Worm (Caenorhabditis elegans) whole organism, dauer: ENCODE measurements around the gene gmeb-2.

Experiments used
- unc-62 ChIP-seq: sonication (generic microtip); optimal IDR thresholded peaks from 2 replicates; lab custom pipeline; 2017; ENCODE audit warnings: missing biosample characterization, missing genetic modification reagents, missing genetic modification characterization

gmeb-2 gene

DNA sequence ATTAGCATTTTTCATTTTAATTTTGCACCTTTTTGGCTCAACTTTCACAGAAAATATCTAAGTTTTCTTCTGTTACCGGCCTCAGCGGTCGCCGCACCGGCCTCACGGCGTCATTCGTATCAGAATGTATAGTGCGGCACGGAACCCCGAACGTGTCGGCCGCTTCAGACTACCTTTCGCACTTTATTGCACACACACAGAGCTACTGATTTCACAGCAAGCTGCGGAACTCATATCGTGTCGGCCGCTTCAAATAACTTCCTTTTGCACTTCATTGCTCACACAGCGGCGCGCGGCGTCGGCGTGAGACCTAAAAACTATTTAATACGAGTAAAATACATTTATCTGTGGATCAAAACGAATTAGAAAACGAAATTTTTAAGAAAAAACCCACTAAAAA is 5.6 kb downstream of the gmeb-2 start:
- TF ChIP-seq unc-62 (GFP tag; lab: Kevin White, UChicago): no peak

DNA sequence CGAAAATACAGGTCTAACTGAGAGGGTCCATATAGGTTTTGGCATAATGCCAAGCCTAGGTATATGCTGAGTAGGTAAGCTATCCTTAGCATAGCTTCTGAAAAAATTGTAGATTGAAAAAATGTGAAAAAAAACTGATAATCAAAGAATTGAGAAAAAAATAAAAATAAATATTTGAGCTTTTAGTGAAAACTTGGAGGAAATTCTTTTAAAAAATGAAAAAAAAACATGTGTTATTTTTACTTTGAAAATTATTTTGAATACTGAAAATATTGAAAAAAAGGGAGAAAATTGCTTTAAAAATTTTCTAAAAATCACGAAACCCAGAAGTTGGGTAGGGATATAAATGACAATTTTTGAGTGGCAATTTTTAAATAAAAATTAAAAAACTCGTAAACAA is 8.6 kb downstream of the gmeb-2 start, which contains the start of gene F53H4.3:
F53H4.3 (minus strand) TSS at position 101 of the 400 bp plus-strand sequence.
- no peak for TF ChIP-seq unc-62 (GFP tag; lab: Kevin White, UChicago)

DNA sequence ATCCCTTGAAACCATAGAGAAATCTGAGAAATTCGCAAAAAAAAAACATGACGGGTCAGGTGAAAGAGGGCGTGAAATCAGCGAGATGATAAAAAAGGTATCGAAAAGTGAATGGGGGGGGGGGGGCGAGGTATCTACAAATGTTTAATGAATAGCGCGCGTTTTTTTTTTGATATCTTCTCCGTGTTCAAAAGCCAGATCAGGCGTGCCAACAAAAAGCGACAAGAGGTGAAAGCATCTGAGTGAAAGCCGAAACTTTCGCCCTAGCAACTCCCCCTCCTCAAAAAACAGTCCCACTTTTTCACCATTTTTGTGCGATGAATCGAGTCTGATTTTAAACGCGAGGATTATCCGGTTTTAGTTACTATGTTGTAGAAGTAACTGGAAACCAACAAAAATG is 9.1 kb downstream of the gmeb-2 start:
- no peak for TF ChIP-seq unc-62 (GFP tag; lab: Kevin White, UChicago)

DNA sequence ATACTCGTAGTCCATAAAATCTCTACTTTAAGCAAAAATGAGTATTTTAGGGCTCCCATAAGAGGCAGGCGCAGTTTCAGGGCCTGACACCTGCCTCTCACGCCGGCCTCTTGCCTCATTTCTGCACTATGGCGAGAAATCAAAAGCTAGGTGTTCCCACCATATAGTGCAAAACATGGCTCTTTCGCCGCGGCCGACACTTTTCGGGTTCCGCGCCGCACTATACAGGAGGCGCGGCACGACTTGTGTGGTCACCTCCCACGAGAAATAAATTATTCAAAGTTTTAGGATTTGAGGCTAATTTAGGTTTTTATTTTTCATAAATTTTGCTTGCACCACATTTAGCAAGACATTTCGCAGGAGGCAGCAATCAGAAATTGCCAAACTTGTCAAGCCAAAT is 13.6 kb downstream of the gmeb-2 start:
- no peak for TF ChIP-seq unc-62 (GFP tag; lab: Kevin White, UChicago)

DNA sequence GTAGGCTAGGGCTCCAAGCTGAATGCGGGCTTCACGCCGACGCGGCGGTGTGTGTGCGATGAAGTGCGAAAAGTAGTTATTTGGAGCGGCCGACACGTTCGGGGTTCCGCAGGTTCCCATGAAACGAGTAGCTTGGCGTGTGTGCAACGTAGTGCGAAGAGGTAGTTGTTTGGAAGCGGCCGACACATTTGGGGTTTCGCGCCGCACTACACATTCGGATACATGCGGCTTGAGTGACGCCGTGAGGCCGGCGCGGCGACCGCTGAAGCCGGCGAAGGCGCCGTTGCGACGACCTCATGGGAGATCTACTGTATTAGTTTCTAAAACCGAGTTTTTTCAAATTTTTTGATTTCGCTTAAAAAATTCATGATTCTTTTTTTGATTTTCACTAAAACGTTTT is 22.3 kb downstream of the gmeb-2 start:
- no peak for TF ChIP-seq unc-62 (GFP tag; lab: Kevin White, UChicago)

DNA sequence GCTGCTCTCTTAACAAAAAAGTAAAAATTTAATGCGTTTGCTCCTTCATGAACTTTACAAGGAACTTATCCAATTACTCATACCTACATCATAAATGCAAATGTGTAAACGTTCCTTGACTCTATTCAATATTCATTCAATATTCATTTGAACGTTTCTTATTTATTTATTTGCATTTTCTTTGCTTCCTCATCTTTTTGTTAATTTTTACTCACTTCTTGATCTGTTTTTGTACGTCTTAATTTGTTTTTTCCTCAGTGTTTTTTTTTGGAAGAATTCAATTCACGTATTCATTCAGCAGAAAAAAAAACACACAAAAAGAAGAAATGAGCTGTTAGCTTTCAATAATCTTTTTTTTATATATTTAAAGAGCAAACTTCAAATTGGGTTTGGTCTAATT is 23.9 kb downstream of the gmeb-2 start:
- no peak for TF ChIP-seq unc-62 (GFP tag; lab: Kevin White, UChicago)

DNA sequence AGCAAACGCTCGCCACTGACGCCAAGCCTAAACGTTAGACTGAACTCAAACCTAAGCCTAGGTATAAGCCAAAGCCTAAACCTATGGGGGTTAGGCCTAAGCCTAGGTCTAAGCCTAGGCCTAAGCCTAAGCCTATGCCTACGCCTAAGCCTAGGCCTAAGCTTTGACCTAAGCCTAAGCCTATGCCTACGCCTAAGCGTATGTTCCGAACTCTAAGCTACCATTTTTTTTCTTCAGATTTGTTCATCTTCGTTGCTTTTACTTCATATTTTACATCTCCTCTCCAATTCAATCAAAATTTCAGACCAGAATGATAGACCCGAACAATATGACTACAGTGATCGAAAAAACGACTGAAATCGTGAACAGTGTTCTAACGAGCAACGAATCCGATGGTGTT is 31.4 kb downstream of the gmeb-2 start, which contains the start of gene npr-33:
npr-33 (plus strand) TSS at position 301 of the 400 bp plus-strand sequence.
- no peak for TF ChIP-seq unc-62 (GFP tag; lab: Kevin White, UChicago)

DNA sequence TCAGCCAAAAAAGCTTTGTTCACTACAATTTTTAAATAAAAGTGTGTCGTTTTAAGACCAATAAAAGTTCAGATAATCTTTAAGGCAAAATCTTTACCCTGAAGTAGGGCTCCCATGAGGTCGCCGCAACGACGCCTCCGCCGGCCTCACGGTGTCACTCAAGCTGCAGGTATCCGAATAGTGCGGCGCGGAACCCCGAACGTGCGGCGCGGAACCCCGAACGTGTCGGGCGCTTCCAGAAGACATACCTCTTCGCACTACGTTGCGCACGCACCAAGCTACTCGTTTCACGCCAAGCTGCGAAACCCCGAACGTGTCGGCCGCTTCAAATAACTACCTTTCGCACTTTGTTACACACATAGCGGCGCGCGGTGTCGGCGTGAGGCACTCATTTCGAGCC is 34.0 kb downstream of the gmeb-2 start:
- no peak for TF ChIP-seq unc-62 (GFP tag; lab: Kevin White, UChicago)

DNA sequence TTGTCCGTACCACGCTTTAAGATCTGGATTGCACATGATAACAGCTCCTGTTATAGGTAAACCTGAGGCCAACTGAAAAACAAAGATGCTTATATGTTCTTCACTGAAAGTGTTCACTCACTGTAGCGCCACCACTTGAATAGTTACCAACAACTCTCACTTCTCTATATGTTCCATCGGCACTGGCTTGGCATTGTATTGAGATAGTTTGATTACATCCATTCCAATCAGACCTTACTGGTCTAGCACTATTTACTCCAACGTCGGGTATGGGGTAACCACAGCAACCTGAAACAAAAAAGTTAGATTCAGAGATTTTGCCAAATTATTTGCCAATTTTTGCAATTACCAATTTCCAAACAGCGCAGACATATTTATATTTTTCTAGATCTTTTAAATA is 36.9 kb downstream of the gmeb-2 start:
- no peak for TF ChIP-seq unc-62 (GFP tag; lab: Kevin White, UChicago)

DNA sequence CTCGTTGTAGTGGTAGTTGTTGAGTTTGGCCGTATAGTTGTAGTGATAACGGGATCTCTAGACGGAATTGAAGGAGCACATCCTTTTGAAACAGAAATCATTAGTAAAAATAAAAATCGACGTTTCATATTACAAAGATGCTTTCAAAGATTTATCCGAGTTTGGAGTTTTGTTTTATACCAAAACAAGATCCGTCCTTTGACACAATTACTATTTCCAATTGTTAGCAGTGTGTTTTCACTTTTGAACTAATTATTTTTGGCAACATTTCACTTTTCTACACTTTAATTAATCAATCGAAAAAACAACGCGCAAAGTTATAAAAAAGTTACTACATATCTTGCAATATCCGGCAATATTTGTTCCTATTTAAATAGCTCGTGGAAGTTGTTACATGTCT is 38.1 kb downstream of the gmeb-2 start, which contains the start of the genes F31B9.4 and F31B9.2:
F31B9.4 (minus strand) TSS at position 101 of the 400 bp plus-strand sequence.
F31B9.2 (plus strand) TSS at position 368 of the 400 bp plus-strand sequence.
- TF ChIP-seq unc-62 (GFP tag; lab: Kevin White, UChicago): no peak

DNA sequence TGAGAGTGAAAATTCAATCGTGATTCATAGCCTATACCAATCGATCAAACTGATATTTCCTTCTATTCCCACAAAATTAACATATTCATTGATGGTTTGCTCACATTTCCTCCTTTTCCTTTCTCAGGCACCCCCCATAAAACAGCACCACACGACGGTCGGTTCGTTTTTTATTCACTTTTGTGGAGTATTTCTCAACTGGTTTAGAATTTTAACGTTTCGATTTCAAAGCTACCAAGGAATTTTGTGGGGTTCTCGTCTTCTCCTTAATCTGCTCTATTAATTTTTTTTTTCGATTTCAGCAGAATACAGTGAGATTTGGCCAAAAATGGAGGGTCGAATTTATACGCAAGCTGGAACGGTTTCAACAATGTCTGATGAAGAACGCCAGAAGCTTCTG is 40.5 kb downstream of the gmeb-2 start, which contains the start of gene F31B9.7:
F31B9.7 (plus strand) TSS at position 301 of the 400 bp plus-strand sequence.
- no peak for TF ChIP-seq unc-62 (GFP tag; lab: Kevin White, UChicago)

DNA sequence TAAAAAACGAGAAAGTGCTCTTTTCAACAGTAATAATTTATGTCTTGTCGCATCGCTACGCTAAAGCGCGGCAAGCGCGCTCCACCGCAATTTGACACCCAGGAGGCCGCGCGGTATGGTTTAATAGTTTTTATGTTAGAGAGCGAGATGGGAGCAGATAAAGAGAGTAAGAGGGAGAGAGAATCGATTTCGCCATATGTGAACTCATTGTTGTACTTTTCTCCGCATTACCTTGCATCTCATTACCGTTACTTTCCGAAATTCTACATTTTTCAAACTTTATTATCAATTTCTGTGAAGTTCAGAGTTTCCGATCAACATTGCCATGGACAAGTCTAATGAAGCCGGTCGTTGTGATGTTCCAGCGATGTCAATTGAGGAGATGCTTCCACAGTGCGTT is 44.6 kb downstream of the gmeb-2 start, which contains the start of gene F31B9.3:
F31B9.3 (plus strand) TSS at position 301 of the 400 bp plus-strand sequence.
- no peak for TF ChIP-seq unc-62 (GFP tag; lab: Kevin White, UChicago)

DNA sequence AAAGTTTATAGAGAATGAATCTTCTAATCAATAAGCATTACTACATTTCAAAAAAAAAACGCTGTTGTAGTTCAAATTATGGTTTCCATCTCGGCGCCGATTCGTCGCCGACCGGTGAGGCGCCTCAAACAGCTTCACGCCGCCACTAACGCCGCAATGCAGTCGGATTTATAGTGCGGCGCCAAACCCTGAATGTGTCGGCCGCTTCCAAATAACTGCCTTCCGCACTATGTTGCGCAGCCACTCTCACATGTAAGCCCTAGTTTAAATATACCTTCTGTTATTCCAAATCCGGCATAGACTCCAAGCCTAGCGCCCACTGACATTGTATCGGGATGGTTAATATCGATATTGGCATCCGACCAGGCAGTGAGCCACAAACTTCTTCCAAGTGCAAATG is 54.0 kb downstream of the gmeb-2 start:
- TF ChIP-seq unc-62 (GFP tag; lab: Kevin White, UChicago): no peak
